Worm (Caenorhabditis elegans) whole organism, young adult: ENCODE data around the gene col-171.

ENCODE experiments used
- F23B12.7 ChIP-seq: sonication (generic microtip); optimal IDR thresholded peaks from 2 replicates; lab custom pipeline; 2017; ENCODE audit warnings: missing genetic modification characterization, mild to moderate bottlenecking, missing compliant biosample characterization, antibody characterized with exemption, moderate library complexity; ENCODE audit not compliant: insufficient read depth
- Y53G8AR.9 ChIP-seq: fragments of 200-800 bp; sonication (Bioruptor generic); conservative IDR thresholded peaks from 2 replicates; pipeline ENCODE4 v1.3.6; 2022; ENCODE audit warnings: missing genetic modification reagents, missing genetic modification characterization, missing compliant biosample characterization
- ama-1 ChIP-seq, 3 experiments: fragments of 150-350 bp in 1 of 3; sonication (generic microtip) in 2 of 3; optimal IDR thresholded peaks; 2 replicates each; lab custom pipeline; 2014 to 2018; ENCODE audit warnings: missing biosample characterization in 2 of 3, missing genetic modification characterization in 2 of 3, missing genetic modification reagents in 2 of 3
- ceh-58 ChIP-seq: fragments of 200-800 bp; sonication (Bioruptor generic); IDR thresholded peaks from 2 replicates; pipeline ENCODE4 v1.3.6; 2022; ENCODE audit warnings: missing genetic modification characterization, missing compliant biosample characterization
- lin-35 ChIP-seq, 3 experiments: fragments of 150-350 bp in 2 of 3; sonication (generic microtip) in 1 of 3; optimal IDR thresholded peaks; 2 replicates each; lab custom pipeline; 2014 to 2018; ENCODE audit warnings: missing biosample characterization in 3 of 3, missing genetic modification characterization in 3 of 3, missing genetic modification reagents in 3 of 3
- nfya-1 ChIP-seq: sonication (generic microtip); optimal IDR thresholded peaks from 2 replicates; lab custom pipeline; 2017; ENCODE audit warnings: antibody characterized with exemption, missing compliant biosample characterization, missing genetic modification characterization, borderline replicate concordance; ENCODE audit not compliant: insufficient read depth
- pha-4 ChIP-seq: fragments of 150-350 bp; sonication (generic microtip); optimal IDR thresholded peaks from 2 replicates; lab custom pipeline; 2014; ENCODE audit warnings: missing biosample characterization, missing genetic modification reagents, missing genetic modification characterization

DNA sequence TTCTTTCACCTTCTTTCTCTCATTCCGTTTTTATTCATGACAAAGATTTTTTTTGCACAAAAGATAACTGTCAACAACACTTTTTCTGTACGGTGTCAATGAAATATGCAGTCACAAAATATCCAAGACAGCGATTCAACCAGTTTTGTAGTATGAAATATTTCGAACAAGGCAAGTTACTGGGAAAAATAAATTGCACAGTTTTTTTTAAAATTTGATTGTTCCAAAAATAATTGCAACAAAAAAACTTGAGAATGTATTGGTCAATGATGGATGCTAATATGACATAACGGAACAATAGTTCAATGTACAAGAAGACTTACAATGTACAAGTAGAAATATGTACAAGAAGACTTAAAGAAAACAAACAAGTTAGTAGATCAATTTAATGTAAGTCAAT, 11.7 kb downstream of the col-171 start:
- no peak for TF ChIP-seq ceh-58 (GFP tag; lab: Robert Waterston, UW)
- no peak for TF ChIP-seq lin-35 (GFP tag; optimal IDR thresholded peaks at IDR 0.05; lab: Kevin White, UChicago)
- TF ChIP-seq nfya-1 (tag; lab: Kevin White, UChicago), result no peak
- TF ChIP-seq Y53G8AR.9 (GFP tag; lab: Robert Waterston, UW), result no peak
- no peak for TF ChIP-seq ama-1 (optimal IDR thresholded peaks at IDR 0.05; lab: Kevin White, UChicago)
- TF ChIP-seq ama-1 (GFP tag; optimal IDR thresholded peaks at IDR 0.05; lab: Kevin White, UChicago), result no peak
- TF ChIP-seq pha-4 (tag; lab: Kevin White, UChicago), result no peak
- TF ChIP-seq F23B12.7, result no peak
